Worm (Caenorhabditis elegans): ENCODE measurements around the gene pxl-1.

The pxl-1 gene

DNA sequence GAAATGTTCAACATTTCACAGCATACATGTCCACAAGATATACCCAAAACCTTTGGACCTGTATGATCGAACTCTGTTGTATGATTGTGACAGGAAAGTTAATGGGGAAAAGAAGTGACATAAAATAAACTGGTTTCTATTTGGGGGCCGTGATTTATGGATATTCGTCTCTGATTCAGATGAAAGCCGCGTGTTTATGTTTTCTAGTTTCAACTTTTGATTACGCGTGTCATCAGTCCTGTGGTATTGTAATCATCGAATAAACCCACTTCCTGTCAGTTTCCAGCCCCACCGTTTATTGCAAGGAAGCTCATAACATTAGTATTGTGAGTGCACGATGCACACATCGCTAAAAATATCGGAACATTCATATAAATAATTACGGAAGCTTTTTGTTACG is 26.4 kb upstream of the pxl-1 start:
- TF ChIP-seq ceh-16 (tag; optimal IDR thresholded peaks at IDR 0.05) (no peak), peb-1 (tag; optimal IDR thresholded peaks at IDR 0.05) (no peak), R02D3.7 (tag; optimal IDR thresholded peaks at IDR 0.05) (no peak), nhr-21 (tag; optimal IDR thresholded peaks at IDR 0.05) (peak; percentile 49), dmd-4 (tag; optimal IDR thresholded peaks at IDR 0.05) (no peak), lin-11 (tag; optimal IDR thresholded peaks at IDR 0.05) (no peak), nhr-10 (tag; optimal IDR thresholded peaks at IDR 0.05) (no peak), unc-39 (tag; optimal IDR thresholded peaks at IDR 0.05) (no peak), skn-1 (tag; optimal IDR thresholded peaks at IDR 0.05) (no peak), egl-27 (tag; optimal IDR thresholded peaks at IDR 0.05) (peak; percentile 6), nhr-237 (tag; optimal IDR thresholded peaks at IDR 0.05) (no peak), aly-2 (tag; optimal IDR thresholded peaks at IDR 0.05) (no peak), snpc-4 (tag; optimal IDR thresholded peaks at IDR 0.05) (no peak), nhr-23 (tag; optimal IDR thresholded peaks at IDR 0.05) (no peak), ZK546.5 (tag; optimal IDR thresholded peaks at IDR 0.05) (no peak), sma-9 (GFP tag; optimal IDR thresholded peaks at IDR 0.05) (peak; percentile 73), sma-9 (tag; optimal IDR thresholded peaks at IDR 0.05) (no peak), zag-1 (tag; optimal IDR thresholded peaks at IDR 0.05) (no peak), F13H6.1 (tag; optimal IDR thresholded peaks at IDR 0.05) (no peak), lsy-2 (tag; optimal IDR thresholded peaks at IDR 0.05) (no peak), ama-1 (optimal IDR thresholded peaks at IDR 0.05) (no peak), elt-3 (tag; optimal IDR thresholded peaks at IDR 0.05) (no peak), mab-5 (tag; optimal IDR thresholded peaks at IDR 0.05) (no peak), ceh-82 (tag; optimal IDR thresholded peaks at IDR 0.05) (no peak), nhr-25 (tag; optimal IDR thresholded peaks at IDR 0.05) (peak; percentile 83), sem-4 (tag; optimal IDR thresholded peaks at IDR 0.05) (no peak), sma-3 (GFP tag; optimal IDR thresholded peaks at IDR 0.05) (peak; percentile 59), lin-13 (GFP tag; optimal IDR thresholded peaks at IDR 0.05) (no peak), ztf-1 (GFP tag; conservative IDR thresholded peaks at IDR 0.05) (no peak), nhr-12 (tag; optimal IDR thresholded peaks at IDR 0.05) (no peak), fos-1 (tag; optimal IDR thresholded peaks at IDR 0.05) (no peak), blmp-1 (tag; optimal IDR thresholded peaks at IDR 0.05; ENCODE audit: insufficient read depth) (peak; percentile 33), mdl-1 (tag; optimal IDR thresholded peaks at IDR 0.05) (no peak), nhr-129 (tag; optimal IDR thresholded peaks at IDR 0.05) (peak; percentile 3), ztf-11 (tag; optimal IDR thresholded peaks at IDR 0.05) (no peak), nhr-77 (tag; optimal IDR thresholded peaks at IDR 0.05) (no peak), ztf-4 (tag; optimal IDR thresholded peaks at IDR 0.05) (no peak), Y55F3AM.14 (GFP tag; optimal IDR thresholded peaks at IDR 0.05) (no peak), gmeb-1 (tag; optimal IDR thresholded peaks at IDR 0.05) (peak; percentile 25), elt-1 (tag; optimal IDR thresholded peaks at IDR 0.05) (no peak), lin-39 (tag; optimal IDR thresholded peaks at IDR 0.05) (no peak), alr-1 (tag; optimal IDR thresholded peaks at IDR 0.05) (no peak), nhr-6 (tag; optimal IDR thresholded peaks at IDR 0.05) (no peak), unc-55 (GFP tag; optimal IDR thresholded peaks at IDR 0.05) (no peak), C34F6.9 (tag; optimal IDR thresholded peaks at IDR 0.05) (no peak), unc-62 (GFP tag; optimal IDR thresholded peaks at IDR 0.05) (no peak), crh-2 (tag; optimal IDR thresholded peaks at IDR 0.05) (peak; percentile 25), nhr-11 (tag; optimal IDR thresholded peaks at IDR 0.05) (no peak), mbf-1 (tag; optimal IDR thresholded peaks at IDR 0.05) (no peak)
